Fruit fly (Drosophila melanogaster) S2 (cell line): ENCODE results near the gene Mis12.

ENCODE experiments used
- CG8478 ChIP-seq: fragments of >200 bp; optimal IDR thresholded peaks from 2 replicates; lab custom pipeline; 2018
- CTCF ChIP-seq, 2 experiments: fragments of >200 bp; optimal IDR thresholded peaks; 2 replicates each; lab custom pipeline; 2018

dm6 chr3L:6971298-6971697 lies 2.5 kb upstream of the Mis12 start:
- TF ChIP-seq CG8478 (lab: Kevin White, UChicago): no peak
- TF ChIP-seq CTCF (optimal IDR thresholded peaks at IDR 0.05; lab: Kevin White, UChicago): no peak
